Worm (Caenorhabditis elegans) whole organism, young adult: Measurements from ENCODE around the gene him-3.

Source experiments
- C06A6.2 ChIP-seq: fragments of 200-800 bp; sonication (Bioruptor generic); conservative IDR thresholded peaks from 2 replicates; pipeline ENCODE4 v1.3.6; 2022; ENCODE audit warnings: missing genetic modification characterization, missing compliant biosample characterization
- C17E4.6 ChIP-seq: fragments of 200-800 bp; sonication (Bioruptor generic); IDR thresholded peaks from 2 replicates; pipeline ENCODE4 v1.3.6; 2022; ENCODE audit warnings: missing genetic modification reagents, missing genetic modification characterization, missing compliant biosample characterization
- F22D6.2 ChIP-seq: sonication (generic microtip); optimal IDR thresholded peaks from 2 replicates; lab custom pipeline; 2016; ENCODE audit warnings: mild to moderate bottlenecking, missing genetic modification characterization, missing compliant biosample characterization
- F39B2.1 ChIP-seq: fragments of 200-800 bp; sonication (Bioruptor generic); IDR thresholded peaks from 2 replicates; pipeline ENCODE4 v1.3.6; 2022; ENCODE audit warnings: missing genetic modification reagents, missing genetic modification characterization, missing compliant biosample characterization
- F52B5.7 ChIP-seq: sonication (generic microtip); optimal IDR thresholded peaks from 2 replicates; lab custom pipeline; 2016; ENCODE audit warnings: mild to moderate bottlenecking, missing genetic modification characterization, missing compliant biosample characterization
- K12H6.12 ChIP-seq: fragments of 200-800 bp; sonication (Bioruptor generic); optimal IDR thresholded peaks from 2 replicates; lab custom pipeline; 2018; ENCODE audit warnings: mild to moderate bottlenecking, missing genetic modification characterization, missing compliant biosample characterization
- Y95B8A.8 ChIP-seq: fragments of 200-800 bp; sonication (Bioruptor generic); IDR thresholded peaks from 2 replicates; pipeline ENCODE4 v1.3.6; 2022; ENCODE audit warnings: missing genetic modification reagents, missing genetic modification characterization, missing compliant biosample characterization
- atf-7 ChIP-seq: sonication (generic microtip); optimal IDR thresholded peaks from 2 replicates; lab custom pipeline; 2017; ENCODE audit warnings: mild to moderate bottlenecking, missing genetic modification characterization, missing compliant biosample characterization
- attf-3 ChIP-seq: fragments of 200-800 bp; sonication (Bioruptor generic); conservative IDR thresholded peaks from 2 replicates; pipeline ENCODE4 v1.3.6; 2022; ENCODE audit warnings: missing genetic modification reagents, missing genetic modification characterization, missing compliant biosample characterization
- cebp-1 ChIP-seq, 2 experiments: fragments of 200-800 bp in 1 of 2; sonication (Bioruptor generic) in 1 of 2; sonication (generic microtip) in 1 of 2; IDR thresholded peaks in 1 of 2; optimal IDR thresholded peaks in 1 of 2; 2 replicates each; pipeline versions ENCODE4 v1.3.6 to Lab custom; 2017 to 2022; ENCODE audit warnings: missing compliant biosample characterization in 2 of 2, missing genetic modification characterization in 2 of 2, mild to moderate bottlenecking in 1 of 2, missing genetic modification reagents in 1 of 2, moderate library complexity in 1 of 2
- ceh-100 ChIP-seq: fragments of 200-800 bp; sonication (Bioruptor generic); IDR thresholded peaks from 2 replicates; pipeline ENCODE4 v1.3.6; 2022; ENCODE audit warnings: missing genetic modification reagents, missing genetic modification characterization, missing compliant biosample characterization
- ceh-40 ChIP-seq: fragments of 200-800 bp; sonication (Bioruptor generic); IDR thresholded peaks from 2 replicates; pipeline ENCODE4 v1.3.6; 2022; ENCODE audit warnings: missing genetic modification characterization, missing compliant biosample characterization
- chd-7 ChIP-seq: sonication (generic microtip); optimal IDR thresholded peaks from 2 replicates; lab custom pipeline; 2016; ENCODE audit warnings: mild to moderate bottlenecking, missing genetic modification characterization, moderate library complexity, missing compliant biosample characterization
- egl-44 ChIP-seq: fragments of 200-800 bp; sonication (Bioruptor generic); IDR thresholded peaks from 2 replicates; pipeline ENCODE4 v1.3.6; 2022; ENCODE audit warnings: missing genetic modification reagents, missing genetic modification characterization, missing compliant biosample characterization
- egrh-3 ChIP-seq: fragments of 200-800 bp; sonication (Bioruptor generic); IDR thresholded peaks from 2 replicates; pipeline ENCODE4 v1.3.6; 2022; ENCODE audit warnings: missing genetic modification reagents, missing genetic modification characterization, missing compliant biosample characterization
- ets-4 ChIP-seq: fragments of 200-800 bp; sonication (Bioruptor generic); optimal IDR thresholded peaks from 2 replicates; lab custom pipeline; 2018; ENCODE audit warnings: mild to moderate bottlenecking, missing genetic modification characterization, missing compliant biosample characterization
- hlh-26 ChIP-seq: fragments of 200-800 bp; sonication (Bioruptor generic); conservative IDR thresholded peaks from 2 replicates; pipeline ENCODE4 v1.3.6; 2022; ENCODE audit warnings: missing genetic modification reagents, missing genetic modification characterization, missing compliant biosample characterization
- hrde-1 ChIP-seq: sonication (generic microtip); optimal IDR thresholded peaks from 2 replicates; lab custom pipeline; 2016; ENCODE audit warnings: missing genetic modification characterization, mild to moderate bottlenecking, missing compliant biosample characterization, moderate library complexity, missing genotype, missing genetic modification reagents, borderline replicate concordance
- hsf-1 ChIP-seq: fragments of 200-800 bp; sonication (Bioruptor generic); IDR thresholded peaks from 2 replicates; pipeline ENCODE4 v1.3.6; 2022; ENCODE audit warnings: missing genetic modification reagents, missing genetic modification characterization, missing compliant biosample characterization
- let-526 ChIP-seq: fragments of 200-800 bp; sonication (Bioruptor generic); IDR thresholded peaks from 2 replicates; pipeline ENCODE4 v1.3.6; 2022; ENCODE audit warnings: missing genetic modification reagents, missing genetic modification characterization, missing compliant biosample characterization
- lin-35 ChIP-seq, 3 experiments: fragments of 150-350 bp in 2 of 3; sonication (generic microtip) in 1 of 3; optimal IDR thresholded peaks; 2 replicates each; lab custom pipeline; 2014 to 2018; ENCODE audit warnings: missing biosample characterization in 3 of 3, missing genetic modification characterization in 3 of 3, missing genetic modification reagents in 3 of 3
- lin-40 ChIP-seq: sonication (generic microtip); optimal IDR thresholded peaks from 2 replicates; lab custom pipeline; 2016; ENCODE audit warnings: missing genetic modification characterization, mild to moderate bottlenecking, missing compliant biosample characterization, missing genotype, missing genetic modification reagents
- mel-28 ChIP-seq: sonication (generic microtip); optimal IDR thresholded peaks from 2 replicates; lab custom pipeline; 2016; ENCODE audit warnings: borderline replicate concordance, mild to moderate bottlenecking, missing genetic modification characterization, missing compliant biosample characterization
- nhr-179 ChIP-seq: sonication (generic microtip); optimal IDR thresholded peaks from 2 replicates; lab custom pipeline; 2016; ENCODE audit warnings: mild to moderate bottlenecking, missing genetic modification characterization, missing compliant biosample characterization
- pha-4 ChIP-seq: fragments of 150-350 bp; sonication (generic microtip); optimal IDR thresholded peaks from 2 replicates; lab custom pipeline; 2014; ENCODE audit warnings: missing biosample characterization, missing genetic modification reagents, missing genetic modification characterization
- rcor-1 ChIP-seq: fragments of 200-800 bp; sonication (Bioruptor generic); IDR thresholded peaks from 2 replicates; pipeline ENCODE4 v1.3.6; 2022; ENCODE audit warnings: missing genetic modification reagents, missing genetic modification characterization, missing compliant biosample characterization
- rec-8 ChIP-seq, 2 experiments: sonication (generic microtip); optimal IDR thresholded peaks; 2 replicates each; lab custom pipeline; 2016; ENCODE audit warnings: mild to moderate bottlenecking in 2 of 2, missing genetic modification characterization in 2 of 2, missing genetic modification reagents in 2 of 2, missing genotype in 2 of 2, missing biosample characterization in 1 of 2, missing compliant biosample characterization in 1 of 2, moderate library complexity in 1 of 2
- sea-2 ChIP-seq: fragments of 200-800 bp; sonication (Bioruptor generic); IDR thresholded peaks from 2 replicates; pipeline ENCODE4 v1.3.6; 2022; ENCODE audit warnings: missing genetic modification characterization, missing compliant biosample characterization
- snpc-4 ChIP-seq, 5 experiments: fragments of 150-350 bp in 1 of 5; sonication (generic microtip) in 4 of 5; optimal IDR thresholded peaks; 2 replicates each; lab custom pipeline; 2014 to 2018; ENCODE audit warnings: missing genetic modification characterization in 5 of 5, missing biosample characterization in 3 of 5, antibody characterized with exemption in 2 of 5, mild to moderate bottlenecking in 2 of 5, missing compliant biosample characterization in 2 of 5, missing genotype in 2 of 5, moderate library complexity in 2 of 5, missing genetic modification reagents in 1 of 5
- sptf-2 ChIP-seq: fragments of 200-800 bp; sonication (Bioruptor generic); optimal IDR thresholded peaks from 2 replicates; lab custom pipeline; 2018; ENCODE audit warnings: mild to moderate bottlenecking, missing genetic modification characterization, missing compliant biosample characterization
- xnd-1 ChIP-seq: sonication (generic microtip); optimal IDR thresholded peaks from 2 replicates; lab custom pipeline; 2016; ENCODE audit warnings: missing genotype, missing genetic modification reagents, missing genetic modification characterization, missing compliant biosample characterization
- zfh-2 ChIP-seq: fragments of 200-800 bp; sonication (Bioruptor generic); conservative IDR thresholded peaks from 2 replicates; pipeline ENCODE4 v1.3.6; 2022; ENCODE audit warnings: missing genetic modification reagents, missing genetic modification characterization, missing compliant biosample characterization
- ztf-3 ChIP-seq: fragments of 200-800 bp; sonication (Bioruptor generic); optimal IDR thresholded peaks from 2 replicates; lab custom pipeline; 2018; ENCODE audit warnings: mild to moderate bottlenecking, missing genetic modification characterization, missing compliant biosample characterization

Gene him-3

ce11 chrIV:6957341-6957740 lies 20.0 kb upstream of the him-3 start, which contains the start of gene jnk-1 (continued):
- TF ChIP-seq mel-28 (no peak), snpc-4 (GFP tag; optimal IDR thresholded peaks at IDR 0.05; lab: Kevin White, UChicago) (no peak), snpc-4 (tag; optimal IDR thresholded peaks at IDR 0.05; lab: Kevin White, UChicago) (no peak), F22D6.2 (tag; lab: Kevin White, UChicago) (no peak), hsf-1 (no peak)
- TF ChIP-seq, all 124 proteins: peak for 0

ce11 chrIV:6958696-6959095 lies 18.6 kb upstream of the him-3 start:
- TF ChIP-seq xnd-1 (tag; lab: Kevin White, UChicago) = no peak
- peak in 1 of 3 experiments; percentile 58 for TF ChIP-seq lin-35 (GFP tag; optimal IDR thresholded peaks at IDR 0.05; lab: Kevin White, UChicago)

ce11 chrIV:6959483-6959882 lies 17.8 kb upstream of the him-3 start:
- no peak for TF ChIP-seq egrh-3 (GFP tag; lab: Robert Waterston, UW)
- no peak for TF ChIP-seq C06A6.2
- TF ChIP-seq Y95B8A.8 = no peak
- no peak for TF ChIP-seq ceh-40 (GFP tag; lab: Robert Waterston, UW)
- no peak for TF ChIP-seq pha-4
- TF ChIP-seq ztf-3 = no peak
- TF ChIP-seq F39B2.1 = no peak
- TF ChIP-seq hlh-26 = no peak
- TF ChIP-seq K12H6.12 = no peak
- TF ChIP-seq cebp-1 (GFP tag; IDR thresholded peaks at IDR 0.05; lab: Robert Waterston, UW) = no peak
- no peak for TF ChIP-seq cebp-1 (tag; optimal IDR thresholded peaks at IDR 0.05; lab: Kevin White, UChicago)
- TF ChIP-seq chd-7 (tag; lab: Kevin White, UChicago) = no peak
- TF ChIP-seq atf-7 = no peak
- TF ChIP-seq F52B5.7 = no peak
- no peak for TF ChIP-seq rcor-1 (GFP tag; lab: Robert Waterston, UW)
- TF ChIP-seq attf-3 (GFP tag; lab: Robert Waterston, UW) = no peak
- TF ChIP-seq sea-2 (GFP tag; lab: Robert Waterston, UW) = no peak

- no peak for TF ChIP-seq nhr-179 (tag; lab: Kevin White, UChicago)
- no peak for TF ChIP-seq zfh-2 (GFP tag; lab: Robert Waterston, UW)
- no peak for TF ChIP-seq egl-44 (GFP tag; lab: Robert Waterston, UW)
- TF ChIP-seq mel-28 = no peak
- no peak for TF ChIP-seq let-526 (GFP tag; lab: Robert Waterston, UW)
Measured at ce11 chrIV:6964508-6964907, 12.8 kb upstream of the him-3 start, which contains the start of gene B0478.3. TSS of gene B0478.3 (minus strand) at chrIV:6964608.

- TF ChIP-seq sptf-2 (GFP tag; lab: Kevin White, UChicago) (no peak), ets-4 (GFP tag; lab: Kevin White, UChicago) (no peak), hrde-1 (no peak), rec-8 (tag; optimal IDR thresholded peaks at IDR 0.05; lab: Kevin White, UChicago) (no peak), attf-3 (GFP tag; lab: Robert Waterston, UW) (no peak), lin-40 (tag; lab: Kevin White, UChicago) (no peak), zfh-2 (GFP tag; lab: Robert Waterston, UW) (no peak), ceh-100 (GFP tag; lab: Robert Waterston, UW) (no peak), C17E4.6 (GFP tag; lab: Robert Waterston, UW) (no peak)
Measured at ce11 chrIV:6965192-6965591, 12.1 kb upstream of the him-3 start, which contains the start of gene ZK381.2. TSS of gene ZK381.2 (plus strand) at chrIV:6965492.
